Worm (Caenorhabditis elegans): ENCODE results near the gene acer-1.

The acer-1 gene

ce11 chrII:6888211-6888610, 2.0 kb downstream of the acer-1 start (continued):
- no peak for TF ChIP-seq skn-1 (tag; optimal IDR thresholded peaks at IDR 0.05)
- peak; percentile 8 for TF ChIP-seq nhr-76 (tag; optimal IDR thresholded peaks at IDR 0.05)
- TF ChIP-seq egl-27 (tag; optimal IDR thresholded peaks at IDR 0.05): no peak
- 0 out of 2 replicates have a peak, but pooled peaks have one; percentile 28 for TF ChIP-seq ceh-20 (GFP tag; IDR thresholded peaks at IDR 0.05)
- no peak for TF ChIP-seq F44E2.7 (GFP tag; IDR thresholded peaks at IDR 0.05)
- TF ChIP-seq snpc-1.2 (GFP tag; IDR thresholded peaks at IDR 0.05): no peak
- no peak for TF ChIP-seq zip-2 (tag; optimal IDR thresholded peaks at IDR 0.05)
- TF ChIP-seq Y75B8A.6 (GFP tag; IDR thresholded peaks at IDR 0.05): no peak
- TF ChIP-seq madf-5 (GFP tag; IDR thresholded peaks at IDR 0.05): no peak
- TF ChIP-seq rbr-2 (tag; optimal IDR thresholded peaks at IDR 0.05): peak; percentile 20
- peak; percentile 9 for TF ChIP-seq attf-4 (tag; optimal IDR thresholded peaks at IDR 0.05)
- no peak for TF ChIP-seq mxl-3 (GFP tag; optimal IDR thresholded peaks at IDR 0.05)
- no peak for TF ChIP-seq tra-1 (GFP tag; IDR thresholded peaks at IDR 0.05)
- no peak for TF ChIP-seq arid-1 (GFP tag; conservative IDR thresholded peaks at IDR 0.05)
- TF ChIP-seq nhr-6 (tag; optimal IDR thresholded peaks at IDR 0.05): no peak
- TF ChIP-seq lim-7 (GFP tag; IDR thresholded peaks at IDR 0.05): no peak
- TF ChIP-seq lin-39 (tag; optimal IDR thresholded peaks at IDR 0.05): no peak
- TF ChIP-seq gei-8 (GFP tag; optimal IDR thresholded peaks at IDR 0.05): no peak
- TF ChIP-seq nhr-77 (tag; optimal IDR thresholded peaks at IDR 0.05): peak; percentile 80
- TF ChIP-seq zfp-2 (tag; optimal IDR thresholded peaks at IDR 0.05): no peak
- TF ChIP-seq R02D3.7 (tag; optimal IDR thresholded peaks at IDR 0.05): no peak
- no peak for TF ChIP-seq madf-9 (GFP tag; conservative IDR thresholded peaks at IDR 0.05)
- no peak for TF ChIP-seq ceh-28 (tag; optimal IDR thresholded peaks at IDR 0.05)
- no peak for TF ChIP-seq lin-13 (GFP tag; optimal IDR thresholded peaks at IDR 0.05)
- TF ChIP-seq nhr-102 (tag; optimal IDR thresholded peaks at IDR 0.05): peak; percentile 67

- TF ChIP-seq pqm-1 (tag; optimal IDR thresholded peaks at IDR 0.05): peak; percentile 29
- TF ChIP-seq snpc-4 (tag; optimal IDR thresholded peaks at IDR 0.05): no peak
- no peak for TF ChIP-seq unc-62 (GFP tag; optimal IDR thresholded peaks at IDR 0.05 in 1 of 2)
- no peak for TF ChIP-seq unc-62 (tag; optimal IDR thresholded peaks at IDR 0.05)
- TF ChIP-seq set-16 (GFP tag; IDR thresholded peaks at IDR 0.05): no peak
- peak; percentile 75 for TF ChIP-seq nhr-28 (tag; optimal IDR thresholded peaks at IDR 0.05)
- TF ChIP-seq dmd-6 (GFP tag; IDR thresholded peaks at IDR 0.05): 0 out of 2 replicates have a peak, but pooled peaks have one; percentile 14
- peak; percentile 1 for TF ChIP-seq hlh-11 (tag; optimal IDR thresholded peaks at IDR 0.05)
- no peak for TF ChIP-seq daf-16 (GFP tag; optimal IDR thresholded peaks at IDR 0.05)
- peak; percentile 23 for TF ChIP-seq daf-16 (tag; optimal IDR thresholded peaks at IDR 0.05)
- 0 out of 2 replicates have a peak, but pooled peaks have one; percentile 21 for TF ChIP-seq nhr-41 (GFP tag; IDR thresholded peaks at IDR 0.05)
Observed at ce11 chrII:6887319-6888005, 2.7 kb downstream of the acer-1 start, which contains the start of gene pmp-2. Gene pmp-2, minus strand, starts transcription at chrII:6887805.

- peak; percentile 29 for TF ChIP-seq pqm-1 (tag; optimal IDR thresholded peaks at IDR 0.05)
- TF ChIP-seq ztf-11 (tag; optimal IDR thresholded peaks at IDR 0.05): no peak
- TF ChIP-seq daf-16 (GFP tag; optimal IDR thresholded peaks at IDR 0.05): no peak
- peak; percentile 58 for TF ChIP-seq daf-16 (tag; optimal IDR thresholded peaks at IDR 0.05)
- TF ChIP-seq php-3 (GFP tag; IDR thresholded peaks at IDR 0.05): peak; percentile 84
- peak; percentile 37 for TF ChIP-seq dve-1 (tag; optimal IDR thresholded peaks at IDR 0.05; ENCODE audit: insufficient read depth)
- no peak for TF ChIP-seq tag-97 (GFP tag; IDR thresholded peaks at IDR 0.05)
Observed at ce11 chrII:6884568-6884967, 5.6 kb downstream of the acer-1 start.

Measured in whole organism, L4 larva.